Worm (Caenorhabditis elegans): ENCODE data around the gene sly-1.

sly-1 gene

ce11 chrIII:10462935-10463548 lies 43.8 kb upstream of the sly-1 start:
- no peak for TF ChIP-seq pha-4 (tag; optimal IDR thresholded peaks at IDR 0.05)
- TF ChIP-seq nhr-23 (tag; optimal IDR thresholded peaks at IDR 0.05), result peak; percentile 55

- TF ChIP-seq eor-1 (tag; optimal IDR thresholded peaks at IDR 0.05), result no peak
- peak; percentile 32 for TF ChIP-seq elt-2 (tag; optimal IDR thresholded peaks at IDR 0.05)
- TF ChIP-seq fkh-10 (GFP tag; optimal IDR thresholded peaks at IDR 0.05), result no peak
- TF ChIP-seq nhr-67 (tag; optimal IDR thresholded peaks at IDR 0.05), result no peak
- TF ChIP-seq nhr-12 (tag; optimal IDR thresholded peaks at IDR 0.05), result no peak
- TF ChIP-seq egl-27 (tag; optimal IDR thresholded peaks at IDR 0.05), result no peak
- peak; percentile 69 for TF ChIP-seq pqm-1 (tag; optimal IDR thresholded peaks at IDR 0.05)
- no peak for TF ChIP-seq lin-39 (tag; optimal IDR thresholded peaks at IDR 0.05)
- TF ChIP-seq lsy-12 (tag; optimal IDR thresholded peaks at IDR 0.05), result no peak
- TF ChIP-seq jun-1 (tag; optimal IDR thresholded peaks at IDR 0.05), result peak; percentile 18
- TF ChIP-seq tbx-2 (tag; optimal IDR thresholded peaks at IDR 0.05), result no peak
- TF ChIP-seq skn-1 (tag; optimal IDR thresholded peaks at IDR 0.05), result peak; percentile 44
- TF ChIP-seq nhr-23 (tag; optimal IDR thresholded peaks at IDR 0.05), result peak; percentile 67
- peak; percentile 32 for TF ChIP-seq nfya-1 (tag; optimal IDR thresholded peaks at IDR 0.05; ENCODE audit: insufficient read depth)
- peak; percentile 70 for TF ChIP-seq nhr-25 (tag; optimal IDR thresholded peaks at IDR 0.05)
- peak; percentile 36 for TF ChIP-seq ama-1 (optimal IDR thresholded peaks at IDR 0.05)
- TF ChIP-seq ceh-28 (tag; optimal IDR thresholded peaks at IDR 0.05), result peak; percentile 84
- no peak for TF ChIP-seq ZK546.5 (tag; optimal IDR thresholded peaks at IDR 0.05)
- peak; percentile 70 for TF ChIP-seq pha-4 (tag; optimal IDR thresholded peaks at IDR 0.05)
- no peak for TF ChIP-seq nhr-76 (tag; optimal IDR thresholded peaks at IDR 0.05)
- no peak for TF ChIP-seq unc-39 (tag; optimal IDR thresholded peaks at IDR 0.05)
- TF ChIP-seq unc-62 (GFP tag; optimal IDR thresholded peaks at IDR 0.05), result no peak
Measured at ce11 chrIII:10463653-10464052, 43.2 kb upstream of the sly-1 start.

DNA sequence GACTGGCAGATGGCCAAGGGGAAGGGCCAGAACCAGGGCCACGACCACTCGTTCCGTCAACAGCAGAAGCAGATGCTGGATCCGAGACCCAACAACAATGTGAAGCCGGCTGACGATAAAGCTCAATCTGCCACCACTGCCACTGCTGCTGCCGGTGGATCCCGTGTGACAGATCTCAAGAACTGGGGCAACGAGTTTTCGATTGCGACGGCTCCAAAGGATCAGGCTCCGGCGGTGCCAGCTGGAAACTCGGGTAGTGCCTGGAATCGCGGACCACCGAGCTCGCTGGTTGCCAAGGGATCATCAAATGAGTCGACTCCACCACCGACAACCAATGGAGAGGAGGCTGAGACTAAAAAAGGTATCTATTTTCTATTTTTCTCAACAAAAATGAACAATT lies 42.4 kb upstream of the sly-1 start:
- TF ChIP-seq lin-15B (tag; optimal IDR thresholded peaks at IDR 0.05) (no peak), nhr-25 (tag; optimal IDR thresholded peaks at IDR 0.05) (no peak)

- TF ChIP-seq nhr-237 (tag; optimal IDR thresholded peaks at IDR 0.05) (no peak), ceh-9 (tag; optimal IDR thresholded peaks at IDR 0.05) (no peak), ceh-28 (tag; optimal IDR thresholded peaks at IDR 0.05) (no peak), ceh-82 (tag; optimal IDR thresholded peaks at IDR 0.05) (no peak), pha-4 (tag; optimal IDR thresholded peaks at IDR 0.05) (no peak), ama-1 (optimal IDR thresholded peaks at IDR 0.05) (no peak), elt-2 (tag; optimal IDR thresholded peaks at IDR 0.05) (no peak), elt-1 (tag; optimal IDR thresholded peaks at IDR 0.05) (no peak), egl-5 (tag; optimal IDR thresholded peaks at IDR 0.05) (no peak)
Measured at ce11 chrIII:10469574-10470055, 37.2 kb upstream of the sly-1 start, which contains the start of gene D2045.5. Gene D2045.5, minus strand, starts transcription at chrIII:10469624.

ce11 chrIII:10470927-10471326 lies 35.9 kb upstream of the sly-1 start, which contains the start of gene cul-1:
Gene cul-1, plus strand, starts transcription at chrIII:10471237.
- TF ChIP-seq nhr-67 (tag; optimal IDR thresholded peaks at IDR 0.05) (no peak), lin-15B (tag; optimal IDR thresholded peaks at IDR 0.05) (peak; percentile 23), fkh-10 (GFP tag; optimal IDR thresholded peaks at IDR 0.05) (no peak), nhr-77 (tag; optimal IDR thresholded peaks at IDR 0.05) (no peak), skn-1 (tag; optimal IDR thresholded peaks at IDR 0.05) (peak; percentile 94), lsy-12 (tag; optimal IDR thresholded peaks at IDR 0.05) (no peak), elt-2 (tag; optimal IDR thresholded peaks at IDR 0.05) (no peak), sea-2 (GFP tag; optimal IDR thresholded peaks at IDR 0.05) (no peak), ama-1 (optimal IDR thresholded peaks at IDR 0.05) (no peak), mml-1 (tag; optimal IDR thresholded peaks at IDR 0.05) (no peak), zag-1 (tag; optimal IDR thresholded peaks at IDR 0.05) (no peak), nfya-1 (tag; optimal IDR thresholded peaks at IDR 0.05; ENCODE audit: insufficient read depth) (peak; percentile 25), pha-4 (tag; optimal IDR thresholded peaks at IDR 0.05) (peak; percentile 1), ZK546.5 (tag; optimal IDR thresholded peaks at IDR 0.05) (no peak), egl-5 (tag; optimal IDR thresholded peaks at IDR 0.05) (peak; percentile 80), lin-39 (tag; optimal IDR thresholded peaks at IDR 0.05) (no peak)

All from whole organism, L3 larva.